Fruit fly (Drosophila melanogaster) whole organism, pupa: ENCODE data around the gene CG6574.

ENCODE experiments used
- CG10348 ChIP-seq: fragments of 200-800 bp; sonication (Bioruptor generic); IDR thresholded peaks from 2 replicates; pipeline ENCODE4 v1.3.6; 2022; ENCODE audit warnings: missing biosample characterization, missing genetic modification characterization
- CG12605 ChIP-seq: fragments of 200-800 bp; sonication (Bioruptor generic); IDR thresholded peaks from 2 replicates; pipeline ENCODE4 v1.3.6; 2022; ENCODE audit warnings: missing biosample characterization, missing genetic modification characterization
- CG13204 ChIP-seq: fragments of 200-800 bp; sonication (Bioruptor generic); optimal IDR thresholded peaks from 2 replicates; lab custom pipeline; 2018; ENCODE audit warnings: missing biosample characterization, mild to moderate bottlenecking, missing genetic modification characterization, moderate library complexity
- CG14655 ChIP-seq: fragments of 200-800 bp; sonication (Bioruptor generic); optimal IDR thresholded peaks from 3 replicates; lab custom pipeline; 2017; ENCODE audit warnings: mild to moderate bottlenecking, missing biosample characterization, missing genetic modification reagents, missing genetic modification characterization
- CG15710 ChIP-seq: fragments of 200-800 bp; sonication (Bioruptor generic); optimal IDR thresholded peaks from 2 replicates; lab custom pipeline; 2018; ENCODE audit warnings: missing biosample characterization, mild to moderate bottlenecking, missing genetic modification characterization, moderate library complexity
- CG17806 ChIP-seq: fragments of 200-800 bp; sonication (Bioruptor generic); optimal IDR thresholded peaks from 2 replicates; lab custom pipeline; 2018; ENCODE audit warnings: missing biosample characterization, mild to moderate bottlenecking, missing genetic modification characterization, moderate library complexity
- CG32121 ChIP-seq: fragments of 200-800 bp; sonication (Bioruptor generic); IDR thresholded peaks from 2 replicates; pipeline ENCODE4 v1.3.6; 2022; ENCODE audit warnings: missing biosample characterization, missing genetic modification characterization
- CG34367 ChIP-seq: fragments of 200-800 bp; sonication (Bioruptor generic); optimal IDR thresholded peaks from 2 replicates; lab custom pipeline; 2018; ENCODE audit warnings: missing biosample characterization, mild to moderate bottlenecking, missing genetic modification characterization
- CG4496 ChIP-seq: fragments of 200-800 bp; sonication (Bioruptor generic); IDR thresholded peaks from 3 replicates; pipeline ENCODE4 v1.3.6; 2022; ENCODE audit warnings: missing biosample characterization, missing genetic modification characterization
- CG8159 ChIP-seq: fragments of 200-800 bp; sonication (Bioruptor generic); optimal IDR thresholded peaks from 3 replicates; lab custom pipeline; 2018; ENCODE audit warnings: missing biosample characterization, mild to moderate bottlenecking, missing genetic modification characterization, moderate library complexity
- CG8301 ChIP-seq: fragments of 200-800 bp; sonication (Bioruptor generic); optimal IDR thresholded peaks from 2 replicates; lab custom pipeline; 2018; ENCODE audit warnings: missing biosample characterization, mild to moderate bottlenecking, missing genetic modification characterization
- CG9948 ChIP-seq: fragments of 200-800 bp; sonication (Bioruptor generic); optimal IDR thresholded peaks from 2 replicates; lab custom pipeline; 2018; ENCODE audit warnings: missing biosample characterization, mild to moderate bottlenecking, missing genetic modification characterization, moderate library complexity
- D1 ChIP-seq: fragments of 200-800 bp; sonication (Bioruptor generic); optimal IDR thresholded peaks from 2 replicates; lab custom pipeline; 2018; ENCODE audit warnings: missing biosample characterization, mild to moderate bottlenecking, missing genetic modification characterization, moderate library complexity
- EcR ChIP-seq: fragments of 200-800 bp; sonication (Bioruptor generic); optimal IDR thresholded peaks from 3 replicates; lab custom pipeline; 2019; ENCODE audit warnings: missing biosample characterization, missing genetic modification characterization, mild to moderate bottlenecking, moderate library complexity, missing genetic modification reagents
- Ets98B ChIP-seq: fragments of 200-800 bp; sonication (Bioruptor generic); IDR thresholded peaks from 2 replicates; pipeline ENCODE4 v1.3.6; 2022; ENCODE audit warnings: missing biosample characterization, missing genetic modification characterization
- Pif1A ChIP-seq: fragments of 200-800 bp; sonication (Bioruptor generic); optimal IDR thresholded peaks from 3 replicates; lab custom pipeline; 2016; ENCODE audit warnings: missing biosample characterization, missing genetic modification characterization
- Pif1B ChIP-seq: fragments of 200-800 bp; sonication (Bioruptor generic); optimal IDR thresholded peaks from 3 replicates; lab custom pipeline; 2016; ENCODE audit warnings: missing biosample characterization, missing genetic modification characterization
- Snoo ChIP-seq: fragments of 200-800 bp; sonication (Bioruptor generic); optimal IDR thresholded peaks from 3 replicates; lab custom pipeline; 2017; ENCODE audit warnings: missing biosample characterization, mild to moderate bottlenecking, missing genetic modification characterization, inconsistent platforms
- fd96Ca ChIP-seq: fragments of 200-800 bp; sonication (Bioruptor generic); IDR thresholded peaks from 3 replicates; pipeline ENCODE4 v1.3.6; 2022; ENCODE audit warnings: missing biosample characterization, missing genetic modification characterization
- gl ChIP-seq: fragments of 200-800 bp; sonication (Bioruptor generic); optimal IDR thresholded peaks from 2 replicates; lab custom pipeline; 2018; ENCODE audit warnings: missing biosample characterization, mild to moderate bottlenecking, missing genetic modification characterization
- rn ChIP-seq: fragments of 200-800 bp; sonication (Bioruptor generic); IDR thresholded peaks from 2 replicates; pipeline ENCODE4 v1.3.6; 2022; ENCODE audit warnings: missing biosample characterization, missing genetic modification characterization

The CG6574 gene

DNA sequence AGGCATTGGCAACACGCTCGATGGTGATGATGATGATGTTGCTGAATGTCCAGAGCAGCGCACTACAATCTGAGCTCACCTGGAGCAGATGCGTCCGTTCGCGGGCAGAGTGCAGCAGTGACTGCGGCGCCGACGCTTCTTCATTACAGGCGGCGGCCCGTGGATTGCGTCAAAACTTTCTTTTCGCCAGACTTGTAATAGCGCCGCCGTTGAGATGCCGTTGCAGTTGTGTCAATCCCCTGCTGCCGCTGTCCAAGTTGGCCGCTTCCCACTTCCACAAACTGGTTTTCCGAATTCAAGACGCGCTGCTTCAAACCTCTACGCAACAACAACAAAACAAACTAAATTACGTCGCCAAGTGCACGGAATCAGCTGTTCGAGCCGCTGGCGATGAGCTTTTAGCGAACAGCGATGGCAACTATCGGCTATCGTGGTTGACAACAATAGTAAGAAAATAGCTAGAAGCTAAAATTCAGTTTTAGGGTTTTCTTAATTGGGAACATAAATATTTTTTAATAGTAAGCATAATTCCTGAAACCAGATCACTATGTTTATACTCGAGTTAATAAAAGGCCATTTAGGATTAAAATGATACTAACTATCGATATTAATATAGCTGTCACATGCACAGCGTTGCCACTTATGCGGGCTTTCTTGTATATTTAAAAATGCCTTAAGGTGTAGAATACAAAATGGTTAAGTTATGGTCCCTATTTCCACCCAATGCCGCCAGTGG is 19.2 kb upstream of the CG6574 start, which contains the start of gene Tpc1:
Gene Tpc1, minus strand, starts transcription at position 365 of the 736 bp plus-strand sequence.
- peak; percentile 4 for TF ChIP-seq CG8301 (tag; lab: Kevin White, UChicago)
- no peak for TF ChIP-seq rn
- TF ChIP-seq CG34367 (tag; lab: Kevin White, UChicago), result no peak
- TF ChIP-seq Snoo (tag; lab: Kevin White, UChicago), result peak; percentile 61
- no peak for TF ChIP-seq gl (tag; lab: Kevin White, UChicago)
- peak; percentile 5 for TF ChIP-seq CG15710 (tag; lab: Kevin White, UChicago)
- TF ChIP-seq Pif1A (GFP tag; lab: Kevin White, UChicago), result no peak
- TF ChIP-seq CG13204 (GFP tag; lab: Kevin White, UChicago), result peak; percentile 95
- peak; percentile 27; the same call in 1 of the 2 replicates for TF ChIP-seq Ets98B (GFP tag; lab: Robert Waterston, UW)
- peak; percentile 53 for TF ChIP-seq EcR (GFP tag; lab: Kevin White, UChicago)
- TF ChIP-seq CG12605 (GFP tag; lab: Robert Waterston, UW), result no peak; the same call in 1 of the 2 replicates

DNA sequence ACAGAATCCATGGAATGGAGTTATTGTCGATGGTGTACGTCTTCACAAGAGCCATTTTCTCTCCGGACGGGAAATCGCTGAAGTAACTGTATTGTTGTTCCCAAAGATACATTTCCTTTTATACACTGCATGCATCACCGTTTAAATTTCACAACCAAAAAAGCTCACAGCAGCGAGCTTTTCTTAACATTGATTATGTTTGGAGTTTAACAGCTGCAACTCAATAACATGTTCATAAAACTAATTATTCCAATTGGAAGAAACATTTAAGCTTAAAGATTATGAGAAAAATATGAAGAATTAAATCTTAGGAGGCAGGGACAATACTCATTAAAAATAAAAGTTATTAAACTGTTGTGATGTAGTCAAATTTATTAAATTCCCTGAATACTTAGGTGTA is 16.4 kb upstream of the CG6574 start, which contains the start of gene CG14695:
Gene CG14695, minus strand, starts transcription at position 101 of the 400 bp plus-strand sequence.
- TF ChIP-seq gl (tag; lab: Kevin White, UChicago), result no peak
- TF ChIP-seq CG17806 (tag; lab: Kevin White, UChicago), result no peak
- no peak for TF ChIP-seq CG14655
- TF ChIP-seq rn, result no peak
- TF ChIP-seq fd96Ca (GFP tag; lab: Robert Waterston, UW), result no peak
- no peak for TF ChIP-seq CG34367 (tag; lab: Kevin White, UChicago)
- TF ChIP-seq D1 (tag; lab: Kevin White, UChicago), result no peak
- no peak for TF ChIP-seq Ets98B (GFP tag; lab: Robert Waterston, UW)
- TF ChIP-seq Snoo (tag; lab: Kevin White, UChicago), result no peak

DNA sequence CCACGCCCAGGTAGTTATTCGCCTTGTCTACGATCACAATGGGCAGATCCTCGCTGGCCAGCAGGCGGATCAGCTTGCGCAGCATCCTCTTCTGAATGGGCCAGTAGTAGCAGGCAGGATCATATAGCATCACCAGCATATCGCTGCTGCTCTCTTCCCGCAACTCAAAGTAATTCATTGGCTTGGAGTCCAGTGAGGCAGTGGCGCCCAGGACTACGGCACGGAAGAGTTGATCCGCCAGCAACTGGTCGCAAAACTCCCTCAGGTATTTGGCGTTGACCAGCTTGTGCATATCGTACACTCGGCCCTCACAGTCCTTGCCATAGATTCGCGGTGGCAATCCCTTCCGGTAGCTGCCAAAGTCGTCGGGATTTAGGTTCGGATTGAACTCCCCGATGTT is 15.8 kb upstream of the CG6574 start:
- no peak for TF ChIP-seq CG34367 (tag; lab: Kevin White, UChicago)
- TF ChIP-seq CG32121 (GFP tag; lab: Robert Waterston, UW), result no peak
- TF ChIP-seq CG12605 (GFP tag; lab: Robert Waterston, UW), result no peak
- TF ChIP-seq Ets98B (GFP tag; lab: Robert Waterston, UW), result no peak
- TF ChIP-seq CG10348 (GFP tag; lab: Robert Waterston, UW), result no peak
- no peak for TF ChIP-seq CG4496 (GFP tag; lab: Robert Waterston, UW)
- TF ChIP-seq CG15710 (tag; lab: Kevin White, UChicago), result no peak
- no peak for TF ChIP-seq EcR (GFP tag; lab: Kevin White, UChicago)
- no peak for TF ChIP-seq Pif1A (GFP tag; lab: Kevin White, UChicago)
- TF ChIP-seq CG17806 (tag; lab: Kevin White, UChicago), result no peak
- TF ChIP-seq CG8159 (tag; lab: Kevin White, UChicago), result no peak

DNA sequence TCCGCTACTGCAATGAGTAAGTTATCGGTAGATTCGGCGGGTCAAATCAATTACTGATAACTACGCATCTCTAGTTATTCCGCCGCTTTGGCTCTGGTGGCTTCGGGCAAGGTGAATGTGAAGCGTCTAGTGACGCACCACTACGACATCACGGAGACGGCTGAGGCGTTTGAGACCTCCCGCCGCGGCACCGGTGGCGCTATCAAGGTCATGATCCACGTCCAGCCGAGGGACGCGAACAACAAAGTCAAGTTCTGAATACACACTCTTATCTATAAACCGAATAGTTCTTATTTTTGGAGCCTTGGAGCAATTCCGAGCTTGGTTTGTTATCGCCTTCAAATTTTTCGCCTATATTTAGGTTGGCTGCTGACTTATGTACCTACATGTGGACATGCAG is 15.0 kb upstream of the CG6574 start:
- TF ChIP-seq EcR (GFP tag; lab: Kevin White, UChicago) (no peak), CG8301 (tag; lab: Kevin White, UChicago) (no peak), CG13204 (GFP tag; lab: Kevin White, UChicago) (no peak), CG32121 (GFP tag; lab: Robert Waterston, UW) (no peak), Pif1A (GFP tag; lab: Kevin White, UChicago) (no peak), D1 (tag; lab: Kevin White, UChicago) (no peak), CG12605 (GFP tag; lab: Robert Waterston, UW) (no peak), fd96Ca (GFP tag; lab: Robert Waterston, UW) (no peak), CG8159 (tag; lab: Kevin White, UChicago) (no peak), CG9948 (no peak), Snoo (tag; lab: Kevin White, UChicago) (no peak)

DNA sequence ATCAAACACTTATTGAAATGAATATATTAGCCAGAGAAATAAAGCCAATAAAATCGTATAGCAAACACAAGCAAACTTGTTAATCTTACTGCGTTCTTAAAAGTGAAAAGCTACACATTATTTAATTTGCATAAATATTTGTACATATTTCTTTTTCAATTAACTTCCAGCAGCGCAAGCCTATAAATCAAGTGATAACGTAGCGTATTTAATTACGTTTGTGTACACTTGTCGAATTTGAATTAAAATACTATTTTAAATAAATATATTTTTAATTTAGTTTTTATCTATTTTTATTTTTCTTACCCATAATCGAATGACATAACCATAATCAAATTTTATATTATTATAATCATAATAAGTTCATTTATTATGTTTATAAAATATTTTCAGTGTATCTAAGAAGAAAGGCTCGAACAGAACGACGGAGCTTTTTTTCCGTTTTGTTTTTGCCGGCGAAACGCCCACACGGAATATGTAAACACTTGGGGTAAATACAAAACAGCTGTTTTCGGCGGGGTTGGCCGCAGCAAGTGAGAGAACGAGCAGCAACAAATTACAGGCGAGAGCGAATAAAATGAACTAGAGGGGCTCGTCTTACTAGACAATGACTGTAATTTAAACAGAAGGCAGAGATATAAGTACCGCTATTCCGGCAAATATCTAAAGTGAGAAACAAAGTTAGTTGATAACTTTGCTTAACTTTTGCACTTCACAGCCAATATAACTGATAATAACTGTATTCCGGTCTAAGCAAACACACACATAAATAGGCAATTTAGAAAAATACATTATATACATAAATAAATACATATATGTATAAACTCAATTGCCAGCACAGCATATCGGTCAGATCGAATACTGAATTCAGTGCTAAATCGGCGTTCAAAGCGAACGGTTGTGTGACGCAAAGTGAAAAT is 13.0 kb upstream of the CG6574 start, which contains the start of gene Sodh2:
Gene Sodh2, plus strand, starts transcription at position 870 of the 920 bp plus-strand sequence.
- TF ChIP-seq CG10348 (GFP tag; lab: Robert Waterston, UW) (peak; percentile 71), CG12605 (GFP tag; lab: Robert Waterston, UW) (peak; percentile 50), CG32121 (GFP tag; lab: Robert Waterston, UW) (peak; percentile 82), CG17806 (tag; lab: Kevin White, UChicago) (peak; percentile 50), Ets98B (GFP tag; lab: Robert Waterston, UW) (peak; percentile 90), Pif1A (GFP tag; lab: Kevin White, UChicago) (peak; percentile 64), gl (tag; lab: Kevin White, UChicago) (peak; percentile 17), D1 (tag; lab: Kevin White, UChicago) (peak; percentile 82), CG13204 (GFP tag; lab: Kevin White, UChicago) (peak; percentile 13), EcR (GFP tag; lab: Kevin White, UChicago) (no peak), CG8159 (tag; lab: Kevin White, UChicago) (peak; percentile 73), CG9948 (peak; percentile 61), fd96Ca (GFP tag; lab: Robert Waterston, UW) (peak; percentile 91), rn (peak; percentile 36; the same call in 1 of the 2 replicates), CG8301 (tag; lab: Kevin White, UChicago) (peak; percentile 33), CG14655 (peak; percentile 61), CG15710 (tag; lab: Kevin White, UChicago) (peak; percentile 53), Pif1B (GFP tag; lab: Kevin White, UChicago) (peak; percentile 62), CG4496 (GFP tag; lab: Robert Waterston, UW) (peak; percentile 88), CG34367 (tag; lab: Kevin White, UChicago) (no peak), Snoo (tag; lab: Kevin White, UChicago) (peak; percentile 64)
